Worm (Caenorhabditis elegans) whole organism, L3 larva: Measurements from ENCODE around the gene dpy-18.

Source experiments
- ama-1 ChIP-seq: fragments of 150-350 bp; optimal IDR thresholded peaks from 2 replicates; lab custom pipeline; 2018
- ceh-82 ChIP-seq: fragments of 150-350 bp; optimal IDR thresholded peaks from 2 replicates; lab custom pipeline; 2014; ENCODE audit warnings: missing biosample characterization, missing genetic modification characterization
- nhr-11 ChIP-seq: fragments of 150-350 bp; optimal IDR thresholded peaks from 2 replicates; lab custom pipeline; 2014; ENCODE audit warnings: missing biosample characterization, missing genetic modification characterization
- skn-1 ChIP-seq: fragments of 150-350 bp; optimal IDR thresholded peaks from 2 replicates; lab custom pipeline; 2014; ENCODE audit warnings: missing biosample characterization, missing genetic modification characterization

- no peak for TF ChIP-seq ama-1
- no peak for TF ChIP-seq skn-1 (tag; lab: Kevin White, UChicago)
- TF ChIP-seq nhr-11 (tag; lab: Kevin White, UChicago): no peak
- TF ChIP-seq ceh-82 (tag; lab: Kevin White, UChicago): no peak
Measured at ce11 chrIII:11352840-11353239, 24.9 kb downstream of the dpy-18 start.
